Fruit fly (Drosophila melanogaster) whole organism, embryonic: ENCODE measurements around the gene CG7272.

Experiments
- Ada2b ChIP-seq: fragments of 200-800 bp; sonication (Bioruptor generic); IDR thresholded peaks from 2 replicates; pipeline ENCODE4 v1.3.6; 2022; ENCODE audit warnings: missing biosample characterization, missing genetic modification characterization
- Asciz ChIP-seq: fragments of 200-800 bp; sonication (Bioruptor generic); optimal IDR thresholded peaks from 2 replicates; lab custom pipeline; 2017; ENCODE audit warnings: missing biosample characterization, mild to moderate bottlenecking, missing genetic modification characterization, missing genetic modification reagents
- CG10147 ChIP-seq: fragments of 200-800 bp; sonication (Bioruptor generic); optimal IDR thresholded peaks from 2 replicates; lab custom pipeline; 2019; ENCODE audit warnings: missing biosample characterization, mild to moderate bottlenecking, missing genetic modification characterization, moderate library complexity
- CG10462 ChIP-seq: fragments of 200-800 bp; sonication (Bioruptor generic); optimal IDR thresholded peaks from 2 replicates; lab custom pipeline; 2016; ENCODE audit warnings: missing biosample characterization, missing genetic modification characterization
- CG11398 ChIP-seq: fragments of 200-800 bp; sonication (Bioruptor generic); optimal IDR thresholded peaks from 2 replicates; lab custom pipeline; 2016; ENCODE audit warnings: missing biosample characterization, missing genetic modification characterization
- CG11504 ChIP-seq: fragments of 200-800 bp; sonication (Bioruptor generic); optimal IDR thresholded peaks from 3 replicates; lab custom pipeline; 2019; ENCODE audit warnings: missing biosample characterization, mild to moderate bottlenecking, missing genetic modification characterization, moderate library complexity
- CG14667 ChIP-seq: fragments of 200-800 bp; sonication (Bioruptor generic); IDR thresholded peaks from 2 replicates; pipeline ENCODE4 v1.3.6; 2022; ENCODE audit warnings: missing biosample characterization, missing genetic modification characterization
- CG1603 ChIP-seq: fragments of 200-800 bp; sonication (Bioruptor generic); optimal IDR thresholded peaks from 2 replicates; lab custom pipeline; 2019; ENCODE audit warnings: missing biosample characterization, mild to moderate bottlenecking, missing genetic modification characterization, moderate library complexity
- CG1647 ChIP-seq: fragments of 200-800 bp; sonication (Bioruptor generic); optimal IDR thresholded peaks from 3 replicates; lab custom pipeline; 2016; ENCODE audit warnings: missing biosample characterization, missing genetic modification characterization
- CG17361 ChIP-seq: fragments of 200-800 bp; sonication (Bioruptor generic); IDR thresholded peaks from 3 replicates; pipeline ENCODE4 v1.3.6; 2022; ENCODE audit warnings: missing biosample characterization, missing genetic modification characterization
- CG18764 ChIP-seq: fragments of 200-800 bp; sonication (Bioruptor generic); optimal IDR thresholded peaks from 3 replicates; lab custom pipeline; 2016; ENCODE audit warnings: missing biosample characterization, missing genetic modification characterization
- CG30020 ChIP-seq: fragments of 200-800 bp; optimal IDR thresholded peaks from 2 replicates; lab custom pipeline; 2019; ENCODE audit warnings: missing biosample characterization, mild to moderate bottlenecking, missing genetic modification characterization, moderate library complexity
- CG30403 ChIP-seq: fragments of 200-800 bp; sonication (Bioruptor generic); optimal IDR thresholded peaks from 3 replicates; lab custom pipeline; 2016; ENCODE audit warnings: missing biosample characterization, missing genetic modification characterization
- CG31441 ChIP-seq: fragments of 200-800 bp; sonication (Bioruptor generic); IDR thresholded peaks from 2 replicates; pipeline ENCODE4 v1.3.6; 2022; ENCODE audit warnings: missing biosample characterization, missing genetic modification characterization
- CG3163 ChIP-seq: fragments of 200-800 bp; sonication (Bioruptor generic); optimal IDR thresholded peaks from 3 replicates; lab custom pipeline; 2016; ENCODE audit warnings: missing biosample characterization, missing genetic modification characterization
- CG3281 ChIP-seq: fragments of 200-800 bp; sonication (Bioruptor generic); optimal IDR thresholded peaks from 3 replicates; lab custom pipeline; 2017; ENCODE audit warnings: missing biosample characterization, mild to moderate bottlenecking, missing genetic modification characterization
- CG33213 ChIP-seq: fragments of 200-800 bp; sonication (Bioruptor generic); optimal IDR thresholded peaks from 3 replicates; lab custom pipeline; 2016; ENCODE audit warnings: missing biosample characterization, missing genetic modification characterization
- CG34422 ChIP-seq: fragments of 200-800 bp; sonication (Bioruptor generic); IDR thresholded peaks from 3 replicates; pipeline ENCODE4 v1.3.6; 2022; ENCODE audit warnings: missing biosample characterization, missing genetic modification characterization
- CG4854 ChIP-seq: fragments of 200-800 bp; sonication (Bioruptor generic); optimal IDR thresholded peaks from 2 replicates; lab custom pipeline; 2016; ENCODE audit warnings: missing biosample characterization, missing genetic modification characterization, inconsistent platforms
- CG8359 ChIP-seq: fragments of 200-800 bp; sonication (Bioruptor generic); optimal IDR thresholded peaks from 2 replicates; lab custom pipeline; 2017; ENCODE audit warnings: missing biosample characterization, mild to moderate bottlenecking, missing genetic modification characterization, borderline replicate concordance
- CHES-1-like ChIP-seq: fragments of 200-800 bp; sonication (Bioruptor generic); optimal IDR thresholded peaks from 2 replicates; lab custom pipeline; 2016; ENCODE audit warnings: missing biosample characterization, missing genetic modification characterization
- CrebB ChIP-seq: fragments of 200-800 bp; sonication (Bioruptor generic); optimal IDR thresholded peaks from 3 replicates; lab custom pipeline; 2018; ENCODE audit warnings: missing biosample characterization, mild to moderate bottlenecking, missing genetic modification characterization
- Deaf1 ChIP-seq: fragments of 200-800 bp; optimal IDR thresholded peaks from 3 replicates; lab custom pipeline; 2019; ENCODE audit warnings: missing biosample characterization, mild to moderate bottlenecking, missing genetic modification characterization, moderate library complexity
- Elba2 ChIP-seq: fragments of 200-800 bp; sonication (Bioruptor generic); optimal IDR thresholded peaks from 3 replicates; lab custom pipeline; 2016; ENCODE audit warnings: missing biosample characterization, missing genetic modification characterization
- H15 ChIP-seq: fragments of 200-800 bp; sonication (Bioruptor generic); IDR thresholded peaks from 3 replicates; pipeline ENCODE4 v1.3.6; 2022; ENCODE audit warnings: missing biosample characterization, missing genetic modification characterization
- Lpt ChIP-seq: fragments of >200 bp; optimal IDR thresholded peaks from 2 replicates; lab custom pipeline; 2018; ENCODE audit warnings: missing biosample characterization, missing genetic modification characterization
- MESR4 ChIP-seq: fragments of 200-800 bp; sonication (Bioruptor generic); optimal IDR thresholded peaks from 2 replicates; lab custom pipeline; 2018; ENCODE audit warnings: missing biosample characterization, mild to moderate bottlenecking, missing genetic modification characterization, moderate library complexity
- Meics ChIP-seq: fragments of 200-800 bp; sonication (Bioruptor generic); optimal IDR thresholded peaks from 2 replicates; lab custom pipeline; 2017; ENCODE audit warnings: missing biosample characterization, mild to moderate bottlenecking, missing genetic modification characterization
- Optix ChIP-seq: fragments of 200-800 bp; sonication (Bioruptor generic); IDR thresholded peaks from 3 replicates; pipeline ENCODE4 v1.3.6; 2022; ENCODE audit warnings: missing biosample characterization, missing genetic modification characterization
- Sry-δ ChIP-seq: fragments of 200-800 bp; sonication (Bioruptor generic); optimal IDR thresholded peaks from 2 replicates; lab custom pipeline; 2016; ENCODE audit warnings: missing biosample characterization, missing genetic modification characterization
- bcd ChIP-seq: fragments of 200-800 bp; sonication (Bioruptor generic); optimal IDR thresholded peaks from 2 replicates; lab custom pipeline; 2017; ENCODE audit warnings: missing biosample characterization, mild to moderate bottlenecking, missing genetic modification characterization
- btn ChIP-seq: fragments of 200-800 bp; sonication (Bioruptor generic); optimal IDR thresholded peaks from 2 replicates; lab custom pipeline; 2016; ENCODE audit warnings: missing biosample characterization, missing genetic modification characterization
- ci ChIP-seq: fragments of 200-800 bp; sonication (Bioruptor generic); IDR thresholded peaks from 3 replicates; pipeline ENCODE4 v1.3.6; 2022; ENCODE audit warnings: missing biosample characterization, missing genetic modification characterization
- exex ChIP-seq: fragments of 200-800 bp; sonication (Bioruptor generic); optimal IDR thresholded peaks from 4 replicates; lab custom pipeline; 2018; ENCODE audit warnings: missing biosample characterization, mild to moderate bottlenecking, missing genetic modification characterization, moderate library complexity
- fd96Cb ChIP-seq: fragments of 200-800 bp; sonication (Bioruptor generic); optimal IDR thresholded peaks from 2 replicates; lab custom pipeline; 2018; ENCODE audit warnings: missing biosample characterization, mild to moderate bottlenecking, missing genetic modification characterization, moderate library complexity
- ftz-f1 ChIP-seq: fragments of 200-800 bp; sonication (Bioruptor generic); optimal IDR thresholded peaks from 2 replicates; lab custom pipeline; 2016; ENCODE audit warnings: missing biosample characterization, missing genetic modification characterization
- hkb ChIP-seq, 2 experiments: fragments of 200-800 bp in 1 of 2; fragments of >200 bp in 1 of 2; sonication (Bioruptor generic) in 1 of 2; IDR thresholded peaks in 1 of 2; optimal IDR thresholded peaks in 1 of 2; 2 replicates each; pipeline versions ENCODE4 v1.3.6 to Lab custom; 2017 to 2022; ENCODE audit warnings: missing biosample characterization in 1 of 2, missing genetic modification characterization in 1 of 2
- ind ChIP-seq: fragments of 200-800 bp; sonication (Bioruptor generic); optimal IDR thresholded peaks from 3 replicates; lab custom pipeline; 2016; ENCODE audit warnings: missing biosample characterization, missing genetic modification characterization
- kni ChIP-seq: fragments of 200-800 bp; sonication (Bioruptor generic); optimal IDR thresholded peaks from 3 replicates; lab custom pipeline; 2017; ENCODE audit warnings: mild to moderate bottlenecking, missing biosample characterization, missing genetic modification reagents, missing genetic modification characterization
- odd ChIP-seq: fragments of 200-800 bp; sonication (Bioruptor generic); optimal IDR thresholded peaks from 2 replicates; lab custom pipeline; 2017; ENCODE audit warnings: missing biosample characterization, mild to moderate bottlenecking, missing genetic modification characterization
- p53 ChIP-seq: fragments of 200-800 bp; sonication (Bioruptor generic); optimal IDR thresholded peaks from 2 replicates; lab custom pipeline; 2016; ENCODE audit warnings: missing biosample characterization, missing genetic modification characterization
- prd ChIP-seq, 3 experiments: fragments of >200 bp in 2 of 3; fragments of 200-800 bp in 1 of 3; sonication (Bioruptor generic) in 1 of 3; optimal IDR thresholded peaks in 2 of 3; IDR thresholded peaks in 1 of 3; 2 replicates in 2 of 3; 3 replicates in 1 of 3; pipeline versions ENCODE4 v1.3.6 to Lab custom; 2017 to 2022; ENCODE audit warnings: missing biosample characterization in 1 of 3, missing genetic modification characterization in 1 of 3
- row ChIP-seq: fragments of 200-800 bp; sonication (Bioruptor generic); IDR thresholded peaks from 3 replicates; pipeline ENCODE4 v1.3.6; 2022; ENCODE audit warnings: missing biosample characterization, missing genetic modification characterization
- sug ChIP-seq: fragments of 200-800 bp; optimal IDR thresholded peaks from 2 replicates; lab custom pipeline; 2019; ENCODE audit warnings: missing biosample characterization, mild to moderate bottlenecking, missing genetic modification characterization, moderate library complexity
- trem ChIP-seq: fragments of 200-800 bp; optimal IDR thresholded peaks from 3 replicates; lab custom pipeline; 2019; ENCODE audit warnings: missing biosample characterization, mild to moderate bottlenecking, missing genetic modification characterization, moderate library complexity
- tx ChIP-seq: fragments of 200-800 bp; sonication (Bioruptor generic); optimal IDR thresholded peaks from 2 replicates; lab custom pipeline; 2016; ENCODE audit warnings: missing biosample characterization, missing genetic modification characterization

CG7272 gene

DNA sequence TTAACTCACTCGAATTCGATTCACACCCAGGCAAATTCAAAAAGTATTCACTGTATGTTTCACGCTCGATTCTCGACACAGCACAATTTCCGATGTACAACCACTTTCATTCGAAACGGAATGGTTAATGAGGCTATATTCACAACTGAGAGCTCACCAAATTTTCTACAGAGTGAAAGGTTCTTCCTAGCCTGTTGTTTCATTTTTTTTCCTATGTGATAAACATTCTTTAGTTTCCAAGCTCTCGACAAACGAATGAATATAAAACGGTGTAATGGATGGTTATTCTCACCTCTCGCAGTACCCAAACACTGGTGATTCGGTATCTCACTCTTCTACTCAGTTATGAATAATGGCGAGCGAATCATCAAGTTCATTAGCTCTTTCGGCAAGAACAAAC lies 26.7 kb upstream of the CG7272 start, which contains the start of gene cocoon:
Gene cocoon, minus strand, starts transcription at position 101 of the 400 bp plus-strand sequence.
- TF ChIP-seq tx: no peak
- TF ChIP-seq H15: no peak
- TF ChIP-seq ci (GFP tag; lab: Robert Waterston, UW): no peak
- TF ChIP-seq ind (GFP tag; lab: Kevin White, UChicago): no peak
- no peak for TF ChIP-seq CHES-1-like (GFP tag; lab: Kevin White, UChicago)
- no peak for TF ChIP-seq CG11504 (tag; lab: Kevin White, UChicago)
- TF ChIP-seq prd (optimal IDR thresholded peaks at IDR 0.05; lab: Kevin White, UChicago): no peak
- TF ChIP-seq prd (GFP tag; IDR thresholded peaks at IDR 0.05; lab: Robert Waterston, UW): no peak
- no peak for TF ChIP-seq trem (tag; lab: Kevin White, UChicago)
- TF ChIP-seq CG11398 (GFP tag; lab: Kevin White, UChicago): no peak
- no peak for TF ChIP-seq CG4854 (GFP tag; lab: Kevin White, UChicago)
- no peak for TF ChIP-seq CG10462

- TF ChIP-seq CG30403 (GFP tag; lab: Kevin White, UChicago) (no peak), CG30020 (tag; lab: Kevin White, UChicago) (no peak), kni (GFP tag; lab: Kevin White, UChicago) (no peak), Optix (GFP tag; lab: Robert Waterston, UW) (no peak)
Observed at dm6 chr3L:15485302-15485701, 15.4 kb upstream of the CG7272 start, which contains the start of gene Ran-like. Gene Ran-like (minus strand): TSS chr3L:15485402.

dm6 chr3L:15493886-15494598 lies 6.7 kb upstream of the CG7272 start:
- TF ChIP-seq fd96Cb (tag; lab: Kevin White, UChicago): peak; percentile 56
- TF ChIP-seq ftz-f1 (GFP tag; lab: Kevin White, UChicago): no peak
- peak; percentile 63 for TF ChIP-seq row (GFP tag; lab: Robert Waterston, UW)
- TF ChIP-seq CG14667 (GFP tag; lab: Robert Waterston, UW): no peak
- peak; percentile 77 for TF ChIP-seq CG18764 (GFP tag; lab: Kevin White, UChicago)
- TF ChIP-seq CG10147 (GFP tag; lab: Kevin White, UChicago): peak; percentile 15
- TF ChIP-seq Deaf1 (tag; lab: Kevin White, UChicago): no peak
- TF ChIP-seq CG34422 (GFP tag; lab: Robert Waterston, UW): peak; percentile 60; the same call in 1 of the 3 replicates
- TF ChIP-seq CG1603 (tag; lab: Kevin White, UChicago): peak; percentile 16
- TF ChIP-seq CG3163: peak; percentile 96
- peak; percentile 54; the same call in 2 of the 3 replicates for TF ChIP-seq CG17361 (GFP tag; lab: Robert Waterston, UW)
- TF ChIP-seq bcd (GFP tag; lab: Kevin White, UChicago): peak; percentile 34
- peak; percentile 58; the same call in 1 of the 2 replicates for TF ChIP-seq CG31441 (GFP tag; lab: Robert Waterston, UW)
- peak; percentile 13 for TF ChIP-seq CG8359 (GFP tag; lab: Kevin White, UChicago)
- TF ChIP-seq btn (GFP tag; lab: Kevin White, UChicago): no peak
- no peak for TF ChIP-seq hkb (optimal IDR thresholded peaks at IDR 0.05; lab: Kevin White, UChicago)
- TF ChIP-seq hkb (GFP tag; IDR thresholded peaks at IDR 0.05; lab: Robert Waterston, UW): peak; percentile 44
- TF ChIP-seq sug: peak; percentile 7
- TF ChIP-seq Meics (GFP tag; lab: Kevin White, UChicago): peak; percentile 8
- TF ChIP-seq CG3281 (GFP tag; lab: Kevin White, UChicago): peak; percentile 54
- no peak for TF ChIP-seq CrebB (tag; lab: Kevin White, UChicago)
- TF ChIP-seq odd (GFP tag; lab: Kevin White, UChicago): peak; percentile 5
- 0 out of 2 replicates have a peak, but pooled peaks have one; percentile 36 for TF ChIP-seq Ada2b (GFP tag; lab: Robert Waterston, UW)
- no peak for TF ChIP-seq Lpt (GFP tag; lab: Kevin White, UChicago)
- TF ChIP-seq MESR4 (GFP tag; lab: Kevin White, UChicago): no peak
- no peak for TF ChIP-seq CG1647
- TF ChIP-seq exex: no peak
- no peak for TF ChIP-seq Sry-δ (GFP tag; lab: Kevin White, UChicago)
- peak; percentile 37 for TF ChIP-seq Asciz (GFP tag; lab: Kevin White, UChicago)
- TF ChIP-seq CHES-1-like (GFP tag; lab: Kevin White, UChicago): no peak
- no peak for TF ChIP-seq Elba2 (GFP tag; lab: Kevin White, UChicago)
- no peak for TF ChIP-seq p53 (GFP tag; lab: Kevin White, UChicago)
- no peak for TF ChIP-seq CG33213 (GFP tag; lab: Kevin White, UChicago)
